Fruit fly (Drosophila melanogaster): ENCODE data around the gene CG8010.

Gene CG8010

dm6 chrX:19247200-19248052, 21.3 kb downstream of the CG8010 start, which contains the start of gene CG7992 (continued):
- TF ChIP-seq CG18619 (GFP tag; optimal IDR thresholded peaks at IDR 0.05) (peak; percentile 46), Chrac-16 (GFP tag; optimal IDR thresholded peaks at IDR 0.05) (peak; percentile 21), CG17802 (tag; optimal IDR thresholded peaks at IDR 0.05) (no peak), tin (GFP tag; optimal IDR thresholded peaks at IDR 0.05) (peak; percentile 43), CG16813 (GFP tag; IDR thresholded peaks at IDR 0.05; ENCODE audit: partially characterized antibody) (no peak), CG11696 (GFP tag; IDR thresholded peaks at IDR 0.05) (no peak), CG14050 (GFP tag; IDR thresholded peaks at IDR 0.05) (no peak), CG8478 (optimal IDR thresholded peaks at IDR 0.05) (no peak), CG2678 (tag; optimal IDR thresholded peaks at IDR 0.05) (peak; percentile 83), Myb (GFP tag; optimal IDR thresholded peaks at IDR 0.05) (peak; percentile 52), luna (GFP tag; optimal IDR thresholded peaks at IDR 0.05) (no peak), ro (GFP tag; IDR thresholded peaks at IDR 0.05) (no peak), CG8388 (GFP tag; optimal IDR thresholded peaks at IDR 0.05) (peak; percentile 34), CG9817 (tag; optimal IDR thresholded peaks at IDR 0.05) (peak; percentile 40)

dm6 chrX:19243379-19243834, 25.3 kb downstream of the CG8010 start, which contains the start of gene CG7889:
Gene CG7889, plus strand, starts transcription at chrX:19243631.
- TF ChIP-seq gem (tag; optimal IDR thresholded peaks at IDR 0.05) (peak; percentile 17), CG34376 (GFP tag; optimal IDR thresholded peaks at IDR 0.05) (no peak), tap (tag; optimal IDR thresholded peaks at IDR 0.05) (peak; percentile 9), CG5245 (GFP tag; optimal IDR thresholded peaks at IDR 0.05) (no peak), jing (GFP tag; optimal IDR thresholded peaks at IDR 0.05) (no peak), ci (GFP tag; IDR thresholded peaks at IDR 0.05) (peak; percentile 46; the same call in 1 of the 3 replicates), oc (tag; optimal IDR thresholded peaks at IDR 0.05) (no peak), MTF-1 (GFP tag; optimal IDR thresholded peaks at IDR 0.05; ENCODE audit: borderline replicate concordance) (no peak), Blimp-1 (GFP tag; optimal IDR thresholded peaks at IDR 0.05) (peak; percentile 79), nerfin-1 (tag; optimal IDR thresholded peaks at IDR 0.05) (no peak), HLHmδ (GFP tag; optimal IDR thresholded peaks at IDR 0.05) (no peak), CG17361 (GFP tag; IDR thresholded peaks at IDR 0.05) (peak; percentile 67), CG9609 (GFP tag; optimal IDR thresholded peaks at IDR 0.05) (peak; percentile 8), klu (GFP tag; IDR thresholded peaks at IDR 0.05) (peak; percentile 6; the same call in 1 of the 2 replicates), tgo (GFP tag; IDR thresholded peaks at IDR 0.05) (no peak), phol (tag; optimal IDR thresholded peaks at IDR 0.05) (peak; percentile 40), CG2712 (tag; optimal IDR thresholded peaks at IDR 0.05) (peak; percentile 59), pnt (GFP tag; optimal IDR thresholded peaks at IDR 0.05) (no peak), Sox102F (GFP tag; optimal IDR thresholded peaks at IDR 0.05) (no peak), CG18764 (GFP tag; optimal IDR thresholded peaks at IDR 0.05) (no peak), Camta (GFP tag; optimal IDR thresholded peaks at IDR 0.05) (peak; percentile 31), gro (GFP tag; optimal IDR thresholded peaks at IDR 0.05) (no peak), Dip3 (GFP tag; optimal IDR thresholded peaks at IDR 0.05) (peak; percentile 33), CG17912 (GFP tag; optimal IDR thresholded peaks at IDR 0.05) (no peak), Drgx (GFP tag; IDR thresholded peaks at IDR 0.05) (no peak), Mrtf (GFP tag; IDR thresholded peaks at IDR 0.05) (no peak), CG12391 (tag; optimal IDR thresholded peaks at IDR 0.05) (peak; percentile 11), ac (GFP tag; optimal IDR thresholded peaks at IDR 0.05) (no peak), CG7987 (GFP tag; optimal IDR thresholded peaks at IDR 0.05) (no peak), row (GFP tag; IDR thresholded peaks at IDR 0.05) (peak; percentile 81), Med (GFP tag) (peak; percentile 81), Nf-YC (tag; optimal IDR thresholded peaks at IDR 0.05) (peak; percentile 25), run (tag; optimal IDR thresholded peaks at IDR 0.05) (no peak), CG16863 (GFP tag; optimal IDR thresholded peaks at IDR 0.05) (no peak), CG15696 (tag; optimal IDR thresholded peaks at IDR 0.05) (peak; percentile 6)
